Fruit fly (Drosophila melanogaster) whole organism, prepupa: Measurements from ENCODE around the gene Cdc14.

Experiments used
- Blimp-1 ChIP-seq: fragments of 200-800 bp; sonication (Bioruptor generic); optimal IDR thresholded peaks from 3 replicates; lab custom pipeline; 2017; ENCODE audit warnings: missing biosample characterization, missing genetic modification characterization, mild to moderate bottlenecking, moderate library complexity, missing genetic modification reagents
- CG10631 ChIP-seq: fragments of 200-800 bp; sonication (Bioruptor generic); optimal IDR thresholded peaks from 2 replicates; lab custom pipeline; 2016; ENCODE audit warnings: missing biosample characterization, missing genetic modification characterization
- CG11902 ChIP-seq: fragments of 200-800 bp; sonication (Bioruptor generic); optimal IDR thresholded peaks from 3 replicates; lab custom pipeline; 2016; ENCODE audit warnings: missing biosample characterization, missing genetic modification characterization
- CG16779 ChIP-seq: fragments of 200-800 bp; sonication (Bioruptor generic); optimal IDR thresholded peaks from 3 replicates; lab custom pipeline; 2017; ENCODE audit warnings: missing biosample characterization, mild to moderate bottlenecking, missing genetic modification characterization
- CG3032 ChIP-seq: fragments of 200-800 bp; optimal IDR thresholded peaks from 2 replicates; lab custom pipeline; 2019; ENCODE audit warnings: missing biosample characterization, mild to moderate bottlenecking, missing genetic modification characterization, moderate library complexity
- CG31627 ChIP-seq: fragments of 200-800 bp; sonication (Bioruptor generic); optimal IDR thresholded peaks from 3 replicates; lab custom pipeline; 2016; ENCODE audit warnings: missing biosample characterization, missing genetic modification characterization
- CG34406 ChIP-seq: fragments of 200-800 bp; sonication (Bioruptor generic); optimal IDR thresholded peaks from 3 replicates; lab custom pipeline; 2016; ENCODE audit warnings: missing biosample characterization, missing genetic modification characterization
- CG6163 ChIP-seq: fragments of 200-800 bp; sonication (Bioruptor generic); IDR thresholded peaks from 3 replicates; pipeline ENCODE4 v1.3.6; 2022; ENCODE audit warnings: missing biosample characterization, missing genetic modification characterization
- Hr39 ChIP-seq: fragments of 200-800 bp; sonication (Bioruptor generic); optimal IDR thresholded peaks from 2 replicates; lab custom pipeline; 2016; ENCODE audit warnings: missing biosample characterization, missing genetic modification characterization
- Hr4 ChIP-seq: fragments of 200-800 bp; sonication (Bioruptor generic); optimal IDR thresholded peaks from 3 replicates; lab custom pipeline; 2016; ENCODE audit warnings: missing biosample characterization, missing genetic modification characterization
- OdsH ChIP-seq: fragments of 200-800 bp; sonication (Bioruptor generic); optimal IDR thresholded peaks from 3 replicates; lab custom pipeline; 2016; ENCODE audit warnings: missing biosample characterization, missing genetic modification characterization
- Smox ChIP-seq: fragments of 200-800 bp; sonication (Bioruptor generic); optimal IDR thresholded peaks from 3 replicates; lab custom pipeline; 2016; ENCODE audit warnings: missing biosample characterization, missing genetic modification characterization
- Sox14 ChIP-seq: fragments of 200-800 bp; sonication (Bioruptor generic); optimal IDR thresholded peaks from 3 replicates; lab custom pipeline; 2016; ENCODE audit warnings: missing biosample characterization, missing genetic modification characterization
- eg ChIP-seq: fragments of 200-800 bp; sonication (Bioruptor generic); IDR thresholded peaks from 3 replicates; pipeline ENCODE4 v1.3.6; 2022; ENCODE audit warnings: missing biosample characterization, missing genetic modification characterization
- ss ChIP-seq, 2 experiments: fragments of 200-800 bp; sonication (Bioruptor generic); optimal IDR thresholded peaks; 2 replicates in 1 of 2; 3 replicates in 1 of 2; lab custom pipeline; 2017 to 2018; ENCODE audit warnings: mild to moderate bottlenecking in 2 of 2, missing biosample characterization in 2 of 2, missing genetic modification characterization in 2 of 2, moderate library complexity in 1 of 2

Cdc14 gene

DNA sequence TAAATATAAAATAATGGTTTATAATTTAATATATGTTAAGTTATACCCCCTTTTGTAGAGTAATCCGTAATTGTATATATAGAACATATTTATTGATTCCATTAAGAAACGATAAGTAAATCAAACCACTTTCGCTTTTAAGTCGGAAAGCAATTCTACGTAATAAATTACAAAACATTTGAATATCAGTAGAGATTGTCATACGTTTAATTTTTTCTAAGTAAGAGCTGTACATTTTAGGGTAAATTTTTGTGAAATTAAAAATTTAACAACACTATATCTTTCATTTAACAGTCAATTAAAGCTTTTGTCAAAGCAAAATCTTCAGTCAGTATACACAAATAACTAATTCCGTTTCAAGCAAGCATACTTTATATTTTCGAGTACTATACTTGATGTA is 56.6 kb downstream of the Cdc14 start, which contains the start of gene CG46025:
CG46025 (plus strand) TSS at position 301 of the 400 bp plus-strand sequence.
- no peak for TF ChIP-seq Sox14 (GFP tag; lab: Kevin White, UChicago)
- no peak for TF ChIP-seq CG6163 (GFP tag; lab: Robert Waterston, UW)
- no peak for TF ChIP-seq ss (GFP tag; optimal IDR thresholded peaks at IDR 0.05; lab: Kevin White, UChicago)
- no peak for TF ChIP-seq CG3032 (tag; lab: Kevin White, UChicago)
- no peak for TF ChIP-seq OdsH (GFP tag; lab: Kevin White, UChicago)
- no peak for TF ChIP-seq CG31627 (GFP tag; lab: Kevin White, UChicago)
- no peak for TF ChIP-seq CG11902
- no peak for TF ChIP-seq CG16779
- no peak for TF ChIP-seq eg (GFP tag; lab: Robert Waterston, UW)
- no peak for TF ChIP-seq CG10631 (GFP tag; lab: Kevin White, UChicago)
- TF ChIP-seq Blimp-1 (GFP tag; lab: Kevin White, UChicago) = no peak
- TF ChIP-seq, all 60 proteins: peak for 0

DNA sequence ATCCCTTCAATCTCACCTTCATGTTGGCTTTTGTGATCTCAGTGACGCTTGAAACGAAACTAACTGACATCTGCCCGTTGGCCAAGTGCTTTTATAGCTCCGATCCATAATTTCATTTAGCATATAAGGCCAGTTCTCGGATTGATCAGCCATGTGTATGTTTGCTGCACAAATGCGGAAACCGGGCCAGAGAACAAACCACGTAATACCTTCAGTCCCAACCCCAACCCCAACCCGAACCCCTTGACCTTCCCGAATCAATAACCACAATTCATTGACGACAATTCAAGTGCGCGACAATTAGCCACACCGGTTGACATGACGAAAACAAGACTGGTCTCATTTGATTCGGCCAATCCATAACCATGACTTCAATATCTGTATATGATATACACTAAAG is 57.4 kb downstream of the Cdc14 start, which contains the start of gene CG7203:
CG7203 (minus strand) TSS at position 101 of the 400 bp plus-strand sequence.
- TF ChIP-seq CG34406 = no peak
- no peak for TF ChIP-seq Hr39 (GFP tag; lab: Kevin White, UChicago)
- no peak for TF ChIP-seq CG10631 (GFP tag; lab: Kevin White, UChicago)
- TF ChIP-seq Smox (GFP tag; lab: Kevin White, UChicago) = no peak
- no peak for TF ChIP-seq Hr4 (GFP tag; lab: Kevin White, UChicago)
- no peak for TF ChIP-seq OdsH (GFP tag; lab: Kevin White, UChicago)
